Fruit fly (Drosophila melanogaster) whole organism, pupa: Measurements from ENCODE around the gene salm.
A peak's percentile ranks its signal among the peaks of the same experiment; 100 is the strongest.

Experiments
- CG10348 ChIP-seq: fragments of 200-800 bp; sonication (Bioruptor generic); IDR thresholded peaks from 2 replicates; pipeline ENCODE4 v1.3.6; 2022; ENCODE audit warnings: missing biosample characterization, missing genetic modification characterization
- CG12605 ChIP-seq: fragments of 200-800 bp; sonication (Bioruptor generic); IDR thresholded peaks from 2 replicates; pipeline ENCODE4 v1.3.6; 2022; ENCODE audit warnings: missing biosample characterization, missing genetic modification characterization
- CG13204 ChIP-seq: fragments of 200-800 bp; sonication (Bioruptor generic); optimal IDR thresholded peaks from 2 replicates; lab custom pipeline; 2018; ENCODE audit warnings: missing biosample characterization, mild to moderate bottlenecking, missing genetic modification characterization, moderate library complexity
- CG14655 ChIP-seq: fragments of 200-800 bp; sonication (Bioruptor generic); optimal IDR thresholded peaks from 3 replicates; lab custom pipeline; 2017; ENCODE audit warnings: mild to moderate bottlenecking, missing biosample characterization, missing genetic modification reagents, missing genetic modification characterization
- CG15710 ChIP-seq: fragments of 200-800 bp; sonication (Bioruptor generic); optimal IDR thresholded peaks from 2 replicates; lab custom pipeline; 2018; ENCODE audit warnings: missing biosample characterization, mild to moderate bottlenecking, missing genetic modification characterization, moderate library complexity
- CG17806 ChIP-seq: fragments of 200-800 bp; sonication (Bioruptor generic); optimal IDR thresholded peaks from 2 replicates; lab custom pipeline; 2018; ENCODE audit warnings: missing biosample characterization, mild to moderate bottlenecking, missing genetic modification characterization, moderate library complexity
- CG32121 ChIP-seq: fragments of 200-800 bp; sonication (Bioruptor generic); IDR thresholded peaks from 2 replicates; pipeline ENCODE4 v1.3.6; 2022; ENCODE audit warnings: missing biosample characterization, missing genetic modification characterization
- CG34367 ChIP-seq: fragments of 200-800 bp; sonication (Bioruptor generic); optimal IDR thresholded peaks from 2 replicates; lab custom pipeline; 2018; ENCODE audit warnings: missing biosample characterization, mild to moderate bottlenecking, missing genetic modification characterization
- CG4496 ChIP-seq: fragments of 200-800 bp; sonication (Bioruptor generic); IDR thresholded peaks from 3 replicates; pipeline ENCODE4 v1.3.6; 2022; ENCODE audit warnings: missing biosample characterization, missing genetic modification characterization
- CG8159 ChIP-seq: fragments of 200-800 bp; sonication (Bioruptor generic); optimal IDR thresholded peaks from 3 replicates; lab custom pipeline; 2018; ENCODE audit warnings: missing biosample characterization, mild to moderate bottlenecking, missing genetic modification characterization, moderate library complexity
- CG8301 ChIP-seq: fragments of 200-800 bp; sonication (Bioruptor generic); optimal IDR thresholded peaks from 2 replicates; lab custom pipeline; 2018; ENCODE audit warnings: missing biosample characterization, mild to moderate bottlenecking, missing genetic modification characterization
- CG9948 ChIP-seq: fragments of 200-800 bp; sonication (Bioruptor generic); optimal IDR thresholded peaks from 2 replicates; lab custom pipeline; 2018; ENCODE audit warnings: missing biosample characterization, mild to moderate bottlenecking, missing genetic modification characterization, moderate library complexity
- D1 ChIP-seq: fragments of 200-800 bp; sonication (Bioruptor generic); optimal IDR thresholded peaks from 2 replicates; lab custom pipeline; 2018; ENCODE audit warnings: missing biosample characterization, mild to moderate bottlenecking, missing genetic modification characterization, moderate library complexity
- EcR ChIP-seq: fragments of 200-800 bp; sonication (Bioruptor generic); optimal IDR thresholded peaks from 3 replicates; lab custom pipeline; 2019; ENCODE audit warnings: missing biosample characterization, missing genetic modification characterization, mild to moderate bottlenecking, moderate library complexity, missing genetic modification reagents
- Ets98B ChIP-seq: fragments of 200-800 bp; sonication (Bioruptor generic); IDR thresholded peaks from 2 replicates; pipeline ENCODE4 v1.3.6; 2022; ENCODE audit warnings: missing biosample characterization, missing genetic modification characterization
- Pif1A ChIP-seq: fragments of 200-800 bp; sonication (Bioruptor generic); optimal IDR thresholded peaks from 3 replicates; lab custom pipeline; 2016; ENCODE audit warnings: missing biosample characterization, missing genetic modification characterization
- Pif1B ChIP-seq: fragments of 200-800 bp; sonication (Bioruptor generic); optimal IDR thresholded peaks from 3 replicates; lab custom pipeline; 2016; ENCODE audit warnings: missing biosample characterization, missing genetic modification characterization
- Snoo ChIP-seq: fragments of 200-800 bp; sonication (Bioruptor generic); optimal IDR thresholded peaks from 3 replicates; lab custom pipeline; 2017; ENCODE audit warnings: missing biosample characterization, mild to moderate bottlenecking, missing genetic modification characterization, inconsistent platforms
- fd96Ca ChIP-seq: fragments of 200-800 bp; sonication (Bioruptor generic); IDR thresholded peaks from 3 replicates; pipeline ENCODE4 v1.3.6; 2022; ENCODE audit warnings: missing biosample characterization, missing genetic modification characterization
- gl ChIP-seq: fragments of 200-800 bp; sonication (Bioruptor generic); optimal IDR thresholded peaks from 2 replicates; lab custom pipeline; 2018; ENCODE audit warnings: missing biosample characterization, mild to moderate bottlenecking, missing genetic modification characterization
- rn ChIP-seq: fragments of 200-800 bp; sonication (Bioruptor generic); IDR thresholded peaks from 2 replicates; pipeline ENCODE4 v1.3.6; 2022; ENCODE audit warnings: missing biosample characterization, missing genetic modification characterization

The salm gene

DNA sequence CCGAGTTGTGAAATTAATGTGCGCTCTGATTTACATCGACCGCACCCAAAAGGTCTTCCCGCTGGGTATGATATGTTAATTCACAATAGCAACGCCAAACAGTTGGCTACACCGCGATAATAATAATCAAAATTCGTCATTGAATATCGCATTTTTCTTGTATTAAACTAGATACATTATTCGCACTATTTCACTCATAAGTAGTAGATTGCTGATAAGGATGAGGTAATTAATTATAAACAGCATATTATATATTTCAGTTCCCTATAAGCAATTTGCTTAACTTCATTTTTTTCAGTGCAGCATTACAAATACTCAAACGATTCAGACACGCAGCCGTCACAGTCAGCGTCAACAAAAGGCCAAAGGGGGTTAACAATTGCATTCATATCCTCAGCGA is 51.3 kb downstream of the salm start:
- TF ChIP-seq EcR (no peak), Ets98B (no peak), CG15710 (tag; lab: Kevin White, UChicago) (peak; percentile 47), CG34367 (tag; lab: Kevin White, UChicago) (peak; percentile 7)
- TF ChIP-seq, all 21 proteins: peak for 2

DNA sequence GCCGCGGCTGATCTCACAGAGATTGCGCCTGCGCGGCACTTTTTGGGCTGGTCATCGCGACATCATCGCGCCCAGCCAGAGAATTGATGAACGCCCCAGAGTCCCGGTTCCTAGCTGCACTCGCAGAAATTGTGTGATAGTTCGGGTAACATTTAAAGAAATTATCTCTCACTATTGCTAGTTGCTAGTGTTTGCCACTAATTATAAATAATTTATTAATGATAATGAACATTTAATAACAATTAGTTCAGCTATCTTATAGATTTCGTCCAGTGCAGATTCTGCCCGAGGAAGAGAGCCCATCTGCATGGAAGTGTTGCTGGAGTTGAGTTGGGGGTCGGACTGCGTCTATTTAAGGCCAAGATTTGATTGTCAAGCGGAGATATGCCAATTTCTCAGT is 57.7 kb downstream of the salm start:
- TF ChIP-seq Ets98B (no peak), CG15710 (tag; lab: Kevin White, UChicago) (peak; percentile 42), CG9948 (tag; lab: Kevin White, UChicago) (peak; percentile 32), Snoo (tag; lab: Kevin White, UChicago) (no peak), CG32121 (GFP tag; lab: Robert Waterston, UW) (no peak), CG8159 (peak; percentile 51), CG34367 (tag; lab: Kevin White, UChicago) (no peak), CG13204 (GFP tag; lab: Kevin White, UChicago) (no peak), fd96Ca (0 out of 3 replicates have a peak, but pooled peaks have one; percentile 9), CG4496 (GFP tag; lab: Robert Waterston, UW) (no peak; the same call in 2 of the 3 replicates), CG8301 (no peak), D1 (no peak), CG17806 (tag; lab: Kevin White, UChicago) (peak; percentile 23), rn (GFP tag; lab: Robert Waterston, UW) (no peak), CG10348 (GFP tag; lab: Robert Waterston, UW) (no peak), Pif1A (GFP tag; lab: Kevin White, UChicago) (peak; percentile 5), CG12605 (GFP tag; lab: Robert Waterston, UW) (no peak), gl (no peak), EcR (no peak), CG14655 (GFP tag; lab: Kevin White, UChicago) (peak; percentile 12), Pif1B (GFP tag; lab: Kevin White, UChicago) (no peak)

- TF ChIP-seq rn (GFP tag; lab: Robert Waterston, UW) = no peak
- no peak for TF ChIP-seq EcR
- peak; percentile 45; the same call in 1 of the 2 replicates for TF ChIP-seq Ets98B
- TF ChIP-seq D1 = no peak
- no peak for TF ChIP-seq CG12605 (GFP tag; lab: Robert Waterston, UW)
- TF ChIP-seq CG34367 (tag; lab: Kevin White, UChicago) = peak; percentile 16
- TF ChIP-seq CG14655 (GFP tag; lab: Kevin White, UChicago) = peak; percentile 62
- TF ChIP-seq CG10348 (GFP tag; lab: Robert Waterston, UW) = no peak
- TF ChIP-seq fd96Ca = 0 out of 3 replicates have a peak, but pooled peaks have one; percentile 46
- peak; percentile 50 for TF ChIP-seq CG8301
- TF ChIP-seq CG9948 (tag; lab: Kevin White, UChicago) = peak; percentile 52
- peak; percentile 27 for TF ChIP-seq gl
- peak; percentile 54; the same call in 1 of the 2 replicates for TF ChIP-seq CG32121 (GFP tag; lab: Robert Waterston, UW)
- TF ChIP-seq CG13204 (GFP tag; lab: Kevin White, UChicago) = no peak
- peak; percentile 74 for TF ChIP-seq CG8159
- peak; percentile 17 for TF ChIP-seq Snoo (tag; lab: Kevin White, UChicago)
- TF ChIP-seq CG15710 (tag; lab: Kevin White, UChicago) = peak; percentile 69
- peak; percentile 57 for TF ChIP-seq Pif1A (GFP tag; lab: Kevin White, UChicago)
- peak; percentile 59; the same call in 2 of the 3 replicates for TF ChIP-seq CG4496 (GFP tag; lab: Robert Waterston, UW)
- peak; percentile 66 for TF ChIP-seq CG17806 (tag; lab: Kevin White, UChicago)
- TF ChIP-seq Pif1B (GFP tag; lab: Kevin White, UChicago) = peak; percentile 58
Measured at dm6 chr2L:11386379-11387017, 58.9 kb downstream of the salm start.

- peak; percentile 11 for TF ChIP-seq CG15710 (tag; lab: Kevin White, UChicago)
- no peak for TF ChIP-seq CG34367 (tag; lab: Kevin White, UChicago)
- TF ChIP-seq CG8159 = peak; percentile 17
- TF ChIP-seq CG14655 (GFP tag; lab: Kevin White, UChicago) = peak; percentile 45
- peak; percentile 26 for TF ChIP-seq Pif1A (GFP tag; lab: Kevin White, UChicago)
- TF ChIP-seq CG8301 = peak; percentile 23
- TF ChIP-seq Snoo (tag; lab: Kevin White, UChicago) = peak; percentile 19
- TF ChIP-seq fd96Ca = peak; percentile 64; the same call in 2 of the 3 replicates
- TF ChIP-seq CG12605 (GFP tag; lab: Robert Waterston, UW) = no peak
- no peak for TF ChIP-seq D1
- TF ChIP-seq CG10348 (GFP tag; lab: Robert Waterston, UW) = no peak
- peak; percentile 4 for TF ChIP-seq CG9948 (tag; lab: Kevin White, UChicago)
- peak; percentile 32; the same call in 2 of the 3 replicates for TF ChIP-seq CG4496 (GFP tag; lab: Robert Waterston, UW)
Measured at dm6 chr2L:11384747-11385146, 60.7 kb downstream of the salm start.
